Worm (Caenorhabditis elegans) whole organism, L1 larva: Measurements from ENCODE around the gene nkat-1.
A peak's percentile ranks its signal among the peaks of the same experiment; 100 is the strongest.

Source experiments
- C04F5.9 ChIP-seq: sonication (generic microtip); optimal IDR thresholded peaks from 2 replicates; lab custom pipeline; 2016; ENCODE audit warnings: missing genetic modification characterization, missing compliant biosample characterization
- C16A3.4 ChIP-seq: fragments of 150-350 bp; optimal IDR thresholded peaks from 2 replicates; lab custom pipeline; 2014; ENCODE audit warnings: missing biosample characterization, missing genetic modification characterization
- Y116A8C.19 ChIP-seq: sonication (generic microtip); optimal IDR thresholded peaks from 2 replicates; lab custom pipeline; 2016; ENCODE audit warnings: missing compliant biosample characterization, missing genetic modification characterization, borderline replicate concordance
- aha-1 ChIP-seq: fragments of 150-350 bp; optimal IDR thresholded peaks from 2 replicates; lab custom pipeline; 2014; ENCODE audit warnings: missing biosample characterization, missing genetic modification characterization
- alr-1 ChIP-seq: fragments of 200-800 bp; sonication (Bioruptor generic); optimal IDR thresholded peaks from 2 replicates; lab custom pipeline; 2018; ENCODE audit warnings: borderline replicate concordance, mild to moderate bottlenecking, missing genetic modification characterization, missing compliant biosample characterization
- ama-1 ChIP-seq: fragments of 150-350 bp; optimal IDR thresholded peaks from 2 replicates; lab custom pipeline; 2014
- ceh-63 ChIP-seq: fragments of 200-800 bp; sonication (Bioruptor generic); optimal IDR thresholded peaks from 2 replicates; lab custom pipeline; 2018; ENCODE audit warnings: mild to moderate bottlenecking, missing genetic modification characterization, missing compliant biosample characterization
- ceh-82 ChIP-seq, 3 experiments: fragments of 150-350 bp in 1 of 3; sonication (generic microtip) in 2 of 3; optimal IDR thresholded peaks; 2 replicates each; lab custom pipeline; 2014 to 2017; ENCODE audit warnings: missing biosample characterization in 3 of 3, missing genetic modification characterization in 3 of 3
- ces-1 ChIP-seq: fragments of 150-350 bp; optimal IDR thresholded peaks from 2 replicates; lab custom pipeline; 2014; ENCODE audit warnings: missing biosample characterization, missing genetic modification reagents, missing genetic modification characterization
- dpl-1 ChIP-seq, 3 experiments: fragments of 150-350 bp in 2 of 3; sonication (generic microtip) in 1 of 3; optimal IDR thresholded peaks; 2 replicates each; lab custom pipeline; 2014 to 2017; ENCODE audit warnings: missing biosample characterization in 3 of 3, missing genetic modification characterization in 3 of 3, missing genetic modification reagents in 3 of 3
- efl-1 ChIP-seq, 4 experiments: fragments of 150-350 bp; optimal IDR thresholded peaks in 3 of 4; peaks in 1 of 4; 1 replicate in 1 of 4; 2 replicates in 3 of 4; lab custom pipeline; 2014; ENCODE audit warnings: missing biosample characterization in 2 of 4, missing genetic modification characterization in 2 of 4, missing genetic modification reagents in 2 of 4
- egl-13 ChIP-seq: sonication (generic microtip); optimal IDR thresholded peaks from 2 replicates; lab custom pipeline; 2016; ENCODE audit warnings: missing genotype, missing genetic modification reagents, missing genetic modification characterization, missing compliant biosample characterization
- egl-27 ChIP-seq, 2 experiments: fragments of 150-350 bp in 1 of 2; sonication (generic microtip); optimal IDR thresholded peaks; 3 replicates each; lab custom pipeline; 2017 to 2018; ENCODE audit warnings: missing biosample characterization in 2 of 2, missing genetic modification characterization in 2 of 2, missing genetic modification reagents in 2 of 2
- elt-2 ChIP-seq: sonication (generic microtip); optimal IDR thresholded peaks from 2 replicates; lab custom pipeline; 2016; ENCODE audit warnings: missing genetic modification characterization, mild to moderate bottlenecking, inconsistent platforms, missing compliant biosample characterization, missing genetic modification reagents
- ets-5 ChIP-seq: fragments of 200-800 bp; sonication (Bioruptor generic); IDR thresholded peaks from 2 replicates; pipeline ENCODE4 v1.3.6; 2022; ENCODE audit warnings: missing genetic modification characterization, missing compliant biosample characterization
- fkh-10 ChIP-seq: sonication (generic microtip); optimal IDR thresholded peaks from 2 replicates; lab custom pipeline; 2017; ENCODE audit warnings: missing biosample characterization, missing genetic modification reagents, missing genetic modification characterization
- fkh-4 ChIP-seq: sonication (generic microtip); optimal IDR thresholded peaks from 2 replicates; lab custom pipeline; 2016; ENCODE audit warnings: missing compliant biosample characterization, missing genetic modification characterization, borderline replicate concordance
- fkh-8 ChIP-seq: sonication (generic microtip); optimal IDR thresholded peaks from 2 replicates; lab custom pipeline; 2016; ENCODE audit warnings: mild to moderate bottlenecking, missing genetic modification characterization, missing compliant biosample characterization
- fos-1 ChIP-seq: fragments of 150-350 bp; optimal IDR thresholded peaks from 2 replicates; lab custom pipeline; 2014; ENCODE audit warnings: missing biosample characterization, missing genetic modification characterization
- grh-1 ChIP-seq: fragments of 200-800 bp; sonication (Bioruptor generic); IDR thresholded peaks from 2 replicates; pipeline ENCODE4 v1.3.6; 2022; ENCODE audit warnings: missing genetic modification reagents, missing genetic modification characterization, missing compliant biosample characterization
- hlh-17 ChIP-seq: fragments of 200-800 bp; sonication (Bioruptor generic); optimal IDR thresholded peaks from 2 replicates; lab custom pipeline; 2018; ENCODE audit warnings: missing genetic modification characterization, mild to moderate bottlenecking, missing compliant biosample characterization, moderate library complexity, borderline replicate concordance
- hlh-4 ChIP-seq: sonication (generic microtip); optimal IDR thresholded peaks from 2 replicates; lab custom pipeline; 2016; ENCODE audit warnings: mild to moderate bottlenecking, missing genetic modification characterization, missing compliant biosample characterization
- hpl-2 ChIP-seq: fragments of 150-350 bp; optimal IDR thresholded peaks from 2 replicates; lab custom pipeline; 2014; ENCODE audit warnings: missing biosample characterization, missing genetic modification reagents, missing genetic modification characterization
- lin-13 ChIP-seq: fragments of 150-350 bp; optimal IDR thresholded peaks from 2 replicates; lab custom pipeline; 2014; ENCODE audit warnings: missing biosample characterization, missing genetic modification reagents, missing genetic modification characterization
- lin-14 ChIP-seq: fragments of 200-800 bp; sonication (Bioruptor generic); optimal IDR thresholded peaks from 2 replicates; lab custom pipeline; 2018; ENCODE audit warnings: mild to moderate bottlenecking, missing genetic modification characterization, moderate library complexity, missing compliant biosample characterization
- lin-15B ChIP-seq: fragments of 150-350 bp; sonication (generic microtip); optimal IDR thresholded peaks from 3 replicates; lab custom pipeline; 2014; ENCODE audit warnings: missing biosample characterization, missing genetic modification characterization
- lin-39 ChIP-seq: fragments of 150-350 bp; optimal IDR thresholded peaks from 2 replicates; lab custom pipeline; 2014; ENCODE audit warnings: missing biosample characterization, missing genetic modification reagents, missing genetic modification characterization
- lsy-2 ChIP-seq, 2 experiments: fragments of 150-350 bp; optimal IDR thresholded peaks; 2 replicates each; lab custom pipeline; 2014; ENCODE audit warnings: missing biosample characterization in 2 of 2, missing genetic modification characterization in 2 of 2
- mef-2 ChIP-seq: fragments of 150-350 bp; optimal IDR thresholded peaks from 2 replicates; lab custom pipeline; 2014; ENCODE audit warnings: missing biosample characterization, missing genetic modification characterization
- nhr-12 ChIP-seq: sonication (generic microtip); optimal IDR thresholded peaks from 2 replicates; lab custom pipeline; 2017; ENCODE audit warnings: missing biosample characterization, missing genetic modification characterization
- nhr-19 ChIP-seq: fragments of 200-800 bp; sonication (Bioruptor generic); conservative IDR thresholded peaks from 2 replicates; pipeline ENCODE4 v1.3.6; 2022; ENCODE audit warnings: missing genetic modification characterization, missing compliant biosample characterization
- nhr-20 ChIP-seq: sonication (generic microtip); optimal IDR thresholded peaks from 2 replicates; lab custom pipeline; 2016; ENCODE audit warnings: mild to moderate bottlenecking, missing genetic modification characterization, missing compliant biosample characterization
- nhr-237 ChIP-seq: fragments of 150-350 bp; optimal IDR thresholded peaks from 2 replicates; lab custom pipeline; 2014; ENCODE audit warnings: missing biosample characterization, missing genetic modification characterization
- nhr-28 ChIP-seq: fragments of 150-350 bp; optimal IDR thresholded peaks from 2 replicates; lab custom pipeline; 2014; ENCODE audit warnings: missing biosample characterization, missing genetic modification characterization
- nhr-47 ChIP-seq: sonication (generic microtip); optimal IDR thresholded peaks from 2 replicates; lab custom pipeline; 2016; ENCODE audit warnings: mild to moderate bottlenecking, missing genetic modification characterization, moderate library complexity, missing compliant biosample characterization
- nhr-71 ChIP-seq: sonication (generic microtip); optimal IDR thresholded peaks from 2 replicates; lab custom pipeline; 2016; ENCODE audit warnings: mild to moderate bottlenecking, missing genetic modification characterization, moderate library complexity, missing compliant biosample characterization
- nhr-76 ChIP-seq: sonication (generic microtip); optimal IDR thresholded peaks from 2 replicates; lab custom pipeline; 2017; ENCODE audit warnings: missing biosample characterization, missing genetic modification characterization
- nhr-77 ChIP-seq: fragments of 150-350 bp; optimal IDR thresholded peaks from 2 replicates; lab custom pipeline; 2014; ENCODE audit warnings: missing biosample characterization, missing genetic modification characterization
- nhr-84 ChIP-seq: sonication (generic microtip); optimal IDR thresholded peaks from 2 replicates; lab custom pipeline; 2017; ENCODE audit warnings: missing biosample characterization, missing genetic modification characterization
- nhr-85 ChIP-seq: sonication (generic microtip); peaks from one replicate; lab custom pipeline; 2016; ENCODE audit warnings: missing genetic modification characterization, inconsistent platforms, missing compliant biosample characterization
- pag-3 ChIP-seq: sonication (generic microtip); optimal IDR thresholded peaks from 2 replicates; lab custom pipeline; 2017; ENCODE audit warnings: missing genetic modification characterization, mild to moderate bottlenecking, missing compliant biosample characterization, antibody characterized with exemption, borderline replicate concordance; ENCODE audit not compliant: insufficient read depth
- pax-3 ChIP-seq: fragments of 200-800 bp; sonication (Bioruptor generic); optimal IDR thresholded peaks from 2 replicates; lab custom pipeline; 2018; ENCODE audit warnings: mild to moderate bottlenecking, missing genetic modification characterization, moderate library complexity, missing compliant biosample characterization
- pqm-1 ChIP-seq: sonication (generic microtip); optimal IDR thresholded peaks from 3 replicates; lab custom pipeline; 2017; ENCODE audit warnings: missing biosample characterization, missing genetic modification characterization
- snu-23 ChIP-seq: sonication (generic microtip); optimal IDR thresholded peaks from 2 replicates; lab custom pipeline; 2016; ENCODE audit warnings: missing genetic modification characterization, missing compliant biosample characterization
- swsn-7 ChIP-seq: sonication (generic microtip); optimal IDR thresholded peaks from 2 replicates; lab custom pipeline; 2016; ENCODE audit warnings: missing genetic modification characterization, missing compliant biosample characterization
- tbx-2 ChIP-seq: sonication (generic microtip); optimal IDR thresholded peaks from 2 replicates; lab custom pipeline; 2016; ENCODE audit warnings: missing genetic modification characterization, missing compliant biosample characterization
- unc-30 ChIP-seq: sonication (generic microtip); optimal IDR thresholded peaks from 2 replicates; lab custom pipeline; 2017; ENCODE audit warnings: missing biosample characterization, missing genetic modification characterization
- unc-62 ChIP-seq: fragments of 150-350 bp; optimal IDR thresholded peaks from 2 replicates; lab custom pipeline; 2014; ENCODE audit warnings: missing biosample characterization, missing genetic modification reagents, missing genetic modification characterization
- unc-98 ChIP-seq: fragments of 200-800 bp; sonication (Bioruptor generic); IDR thresholded peaks from 2 replicates; pipeline ENCODE4 v1.3.6; 2022; ENCODE audit warnings: missing genetic modification characterization, missing compliant biosample characterization
- zip-4 ChIP-seq: fragments of 200-800 bp; sonication (Bioruptor generic); optimal IDR thresholded peaks from 2 replicates; lab custom pipeline; 2018; ENCODE audit warnings: mild to moderate bottlenecking, missing genetic modification characterization, moderate library complexity, missing compliant biosample characterization
- ztf-11 ChIP-seq, 2 experiments: sonication (generic microtip); optimal IDR thresholded peaks; 2 replicates each; lab custom pipeline; 2016 to 2017; ENCODE audit warnings: missing genetic modification characterization in 2 of 2, missing biosample characterization in 1 of 2, missing compliant biosample characterization in 1 of 2
- ztf-4 ChIP-seq: fragments of 150-350 bp; optimal IDR thresholded peaks from 2 replicates; lab custom pipeline; 2014; ENCODE audit warnings: missing biosample characterization, missing genetic modification characterization

The nkat-1 gene

DNA sequence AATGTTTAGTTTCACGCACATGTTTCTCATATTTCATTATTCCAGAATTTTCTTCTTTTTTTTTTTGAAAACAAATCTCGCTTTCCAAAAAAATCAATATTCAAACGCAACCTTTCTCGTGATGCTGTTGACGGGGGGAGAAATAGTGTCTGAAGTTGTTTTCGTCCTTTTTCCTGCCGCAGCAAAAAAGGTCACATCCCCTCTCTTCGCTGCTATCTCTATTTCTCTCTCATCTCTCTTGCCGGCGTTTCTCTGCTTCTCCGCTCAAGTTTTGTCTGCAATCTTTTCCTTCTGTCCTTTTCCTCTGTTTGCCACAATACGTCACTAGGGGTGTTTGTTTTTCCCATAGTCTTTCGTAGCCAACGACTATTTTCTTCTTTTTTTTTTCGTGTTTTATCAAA lies 6.8 kb upstream of the nkat-1 start:
- TF ChIP-seq elt-2 (peak; percentile 43), egl-27 (tag; optimal IDR thresholded peaks at IDR 0.05; lab: Kevin White, UChicago) (peak in 1 of 2 experiments; percentile 49), C16A3.4 (tag; lab: Kevin White, UChicago) (peak; percentile 86), nhr-20 (tag; lab: Kevin White, UChicago) (peak; percentile 89), fkh-4 (tag; lab: Kevin White, UChicago) (no peak), grh-1 (GFP tag; lab: Robert Waterston, UW) (no peak; the same call in 1 of the 2 replicates), nhr-84 (tag; lab: Kevin White, UChicago) (no peak), dpl-1 (GFP tag; optimal IDR thresholded peaks at IDR 0.05; lab: Kevin White, UChicago) (peak in 2 of 3 experiments; percentile 49 to 52), pax-3 (tag; lab: Kevin White, UChicago) (no peak), efl-1 (optimal IDR thresholded peaks at IDR 0.05; lab: Kevin White, UChicago) (peak; percentile 54 to 59), efl-1 (GFP tag; optimal IDR thresholded peaks at IDR 0.05 in 1 of 2; lab: Kevin White, UChicago) (peak; percentile 15 to 62), fkh-8 (peak; percentile 84), nhr-85 (tag; lab: Kevin White, UChicago) (peak; percentile 94), ceh-63 (GFP tag; lab: Kevin White, UChicago) (no peak), hlh-17 (GFP tag; lab: Kevin White, UChicago) (no peak), ceh-82 (tag; optimal IDR thresholded peaks at IDR 0.05; lab: Kevin White, UChicago) (peak in 2 of 3 experiments; percentile 42 to 76), nhr-237 (tag; lab: Kevin White, UChicago) (peak; percentile 52), fkh-10 (GFP tag; lab: Kevin White, UChicago) (peak; percentile 70), snu-23 (GFP tag; lab: Kevin White, UChicago) (peak; percentile 92), tbx-2 (tag; lab: Kevin White, UChicago) (peak; percentile 75), fos-1 (tag; lab: Kevin White, UChicago) (peak; percentile 80), pag-3 (tag; lab: Kevin White, UChicago) (peak; percentile 72), swsn-7 (tag; lab: Kevin White, UChicago) (peak; percentile 75), C04F5.9 (no peak), lin-15B (tag; lab: Kevin White, UChicago) (no peak), ets-5 (GFP tag; lab: Robert Waterston, UW) (no peak), unc-62 (GFP tag; lab: Kevin White, UChicago) (no peak), hpl-2 (peak; percentile 43), nhr-76 (tag; lab: Kevin White, UChicago) (no peak), lsy-2 (tag; optimal IDR thresholded peaks at IDR 0.05; lab: Kevin White, UChicago) (peak; percentile 66 to 81), nhr-47 (tag; lab: Kevin White, UChicago) (peak; percentile 77), lin-13 (peak; percentile 57), nhr-19 (GFP tag; lab: Robert Waterston, UW) (peak; percentile 58), mef-2 (tag; lab: Kevin White, UChicago) (peak; percentile 32), zip-4 (GFP tag; lab: Kevin White, UChicago) (no peak), ztf-4 (no peak), nhr-71 (tag; lab: Kevin White, UChicago) (peak; percentile 90), unc-98 (no peak), hlh-4 (tag; lab: Kevin White, UChicago) (no peak), egl-13 (no peak), lin-39 (tag; lab: Kevin White, UChicago) (no peak), ces-1 (no peak), ama-1 (peak; percentile 11), pqm-1 (tag; lab: Kevin White, UChicago) (no peak), nhr-12 (tag; lab: Kevin White, UChicago) (no peak), aha-1 (tag; lab: Kevin White, UChicago) (no peak), ztf-11 (tag; optimal IDR thresholded peaks at IDR 0.05; lab: Kevin White, UChicago) (no peak), nhr-77 (peak; percentile 77), unc-30 (tag; lab: Kevin White, UChicago) (no peak), Y116A8C.19 (tag; lab: Kevin White, UChicago) (no peak), alr-1 (no peak), lin-14 (GFP tag; lab: Kevin White, UChicago) (peak; percentile 97), nhr-28 (tag; lab: Kevin White, UChicago) (no peak)
